Fruit fly (Drosophila melanogaster) whole organism, embryonic: ENCODE data around the gene CG42784.
A peak's percentile ranks its signal among the peaks of the same experiment; 100 is the strongest.

ENCODE experiments used
- CG10209 ChIP-seq: fragments of 200-800 bp; sonication (Bioruptor generic); optimal IDR thresholded peaks from 3 replicates; lab custom pipeline; 2017; ENCODE audit warnings: missing biosample characterization, mild to moderate bottlenecking, missing genetic modification characterization, missing genetic modification reagents
- CG1024 ChIP-seq: fragments of 200-800 bp; sonication (Bioruptor generic); IDR thresholded peaks from 2 replicates; pipeline ENCODE4 v1.3.6; 2022; ENCODE audit warnings: missing biosample characterization, missing genetic modification characterization
- CG10267 ChIP-seq: fragments of 200-800 bp; sonication (Bioruptor generic); optimal IDR thresholded peaks from 2 replicates; lab custom pipeline; 2018; ENCODE audit warnings: missing biosample characterization, mild to moderate bottlenecking, missing genetic modification characterization, moderate library complexity
- CG10366 ChIP-seq: fragments of 200-800 bp; sonication (Bioruptor generic); IDR thresholded peaks from 2 replicates; pipeline ENCODE4 v1.3.6; 2022; ENCODE audit warnings: missing biosample characterization, missing genetic modification characterization
- CG10543 ChIP-seq: fragments of 200-800 bp; sonication (Bioruptor generic); optimal IDR thresholded peaks from 3 replicates; lab custom pipeline; 2017; ENCODE audit warnings: missing biosample characterization, mild to moderate bottlenecking, missing genetic modification characterization, moderate library complexity
- CG11560 ChIP-seq: fragments of 200-800 bp; sonication (Bioruptor generic); IDR thresholded peaks from 3 replicates; pipeline ENCODE4 v1.3.6; 2022; ENCODE audit warnings: missing biosample characterization, missing genetic modification characterization
- CG12236 ChIP-seq: fragments of 200-800 bp; sonication (Bioruptor generic); optimal IDR thresholded peaks from 2 replicates; lab custom pipeline; 2016; ENCODE audit warnings: missing biosample characterization, missing genetic modification characterization
- CG12744 ChIP-seq: fragments of 200-800 bp; sonication (Bioruptor generic); optimal IDR thresholded peaks from 2 replicates; lab custom pipeline; 2016; ENCODE audit warnings: missing biosample characterization, missing genetic modification characterization
- CG15073 ChIP-seq: fragments of 200-800 bp; sonication (Bioruptor generic); optimal IDR thresholded peaks from 2 replicates; lab custom pipeline; 2016; ENCODE audit warnings: missing biosample characterization, missing genetic modification characterization
- CG15479 ChIP-seq: fragments of 200-800 bp; sonication (Bioruptor generic); optimal IDR thresholded peaks from 3 replicates; lab custom pipeline; 2019; ENCODE audit warnings: missing biosample characterization, mild to moderate bottlenecking, missing genetic modification characterization, moderate library complexity
- CG17802 ChIP-seq: fragments of 200-800 bp; sonication (Bioruptor generic); optimal IDR thresholded peaks from 2 replicates; lab custom pipeline; 2018; ENCODE audit warnings: missing biosample characterization, mild to moderate bottlenecking, missing genetic modification characterization, moderate library complexity
- CG31224 ChIP-seq: fragments of 200-800 bp; sonication (Bioruptor generic); IDR thresholded peaks from 2 replicates; pipeline ENCODE4 v1.3.6; 2022; ENCODE audit warnings: missing biosample characterization, missing genetic modification characterization
- CG4820 ChIP-seq: fragments of 200-800 bp; sonication (Bioruptor generic); optimal IDR thresholded peaks from 3 replicates; lab custom pipeline; 2016; ENCODE audit warnings: missing biosample characterization, missing genetic modification characterization
- CG6683 ChIP-seq: fragments of 200-800 bp; sonication (Bioruptor generic); optimal IDR thresholded peaks from 2 replicates; lab custom pipeline; 2017; ENCODE audit warnings: missing biosample characterization, mild to moderate bottlenecking, missing genetic modification characterization, missing genetic modification reagents
- CG7963 ChIP-seq: fragments of 200-800 bp; sonication (Bioruptor generic); IDR thresholded peaks from 3 replicates; pipeline ENCODE4 v1.3.6; 2022; ENCODE audit warnings: missing biosample characterization, missing genetic modification characterization; ENCODE audit not compliant: partially characterized antibody
- CG8089 ChIP-seq: fragments of 200-800 bp; sonication (Bioruptor generic); optimal IDR thresholded peaks from 3 replicates; lab custom pipeline; 2016; ENCODE audit warnings: missing biosample characterization, missing genetic modification characterization
- CTCF ChIP-seq: fragments of 200-800 bp; sonication (Bioruptor generic); optimal IDR thresholded peaks from 2 replicates; lab custom pipeline; 2017; ENCODE audit warnings: missing biosample characterization, mild to moderate bottlenecking, missing genetic modification characterization, moderate library complexity
- E2f2 ChIP-seq: fragments of 200-800 bp; sonication (Bioruptor generic); IDR thresholded peaks from 2 replicates; pipeline ENCODE4 v1.3.6; 2022; ENCODE audit warnings: missing biosample characterization, missing genetic modification characterization
- Eip74EF ChIP-seq, 2 experiments: fragments of 200-800 bp in 1 of 2; fragments of >200 bp in 1 of 2; sonication (Bioruptor generic) in 1 of 2; optimal IDR thresholded peaks; 2 replicates each; lab custom pipeline; 2017 to 2019; ENCODE audit warnings: missing biosample characterization in 2 of 2, missing genetic modification characterization in 2 of 2, mild to moderate bottlenecking in 1 of 2, moderate library complexity in 1 of 2
- Fer1 ChIP-seq: fragments of 200-800 bp; sonication (Bioruptor generic); optimal IDR thresholded peaks from 2 replicates; lab custom pipeline; 2017; ENCODE audit warnings: missing biosample characterization, mild to moderate bottlenecking, missing genetic modification characterization
- H2.0 ChIP-seq: fragments of 200-800 bp; sonication (Bioruptor generic); IDR thresholded peaks from 2 replicates; pipeline ENCODE4 v1.3.6; 2022; ENCODE audit warnings: missing biosample characterization, missing genetic modification characterization
- HLH54F ChIP-seq: fragments of 200-800 bp; sonication (Bioruptor generic); optimal IDR thresholded peaks from 3 replicates; lab custom pipeline; 2016; ENCODE audit warnings: missing biosample characterization, missing genetic modification characterization
- Hand ChIP-seq: fragments of 200-800 bp; sonication (Bioruptor generic); optimal IDR thresholded peaks from 2 replicates; lab custom pipeline; 2017; ENCODE audit warnings: mild to moderate bottlenecking, missing biosample characterization, missing genetic modification reagents, missing genetic modification characterization
- Hey ChIP-seq: fragments of 200-800 bp; sonication (Bioruptor generic); optimal IDR thresholded peaks from 3 replicates; lab custom pipeline; 2018; ENCODE audit warnings: missing biosample characterization, mild to moderate bottlenecking, missing genetic modification characterization
- HmgD ChIP-seq: fragments of 200-800 bp; sonication (Bioruptor generic); optimal IDR thresholded peaks from 3 replicates; lab custom pipeline; 2016; ENCODE audit warnings: missing biosample characterization, missing genetic modification characterization
- Hr78 ChIP-seq, 2 experiments: fragments of 200-800 bp in 1 of 2; fragments of >200 bp in 1 of 2; sonication (Bioruptor generic) in 1 of 2; optimal IDR thresholded peaks; 2 replicates each; lab custom pipeline; 2017 to 2019; ENCODE audit warnings: missing biosample characterization in 2 of 2, missing genetic modification characterization in 2 of 2, mild to moderate bottlenecking in 1 of 2, moderate library complexity in 1 of 2
- NK7.1 ChIP-seq: fragments of 200-800 bp; sonication (Bioruptor generic); optimal IDR thresholded peaks from 3 replicates; lab custom pipeline; 2016; ENCODE audit warnings: missing biosample characterization, missing genetic modification characterization
- Rx ChIP-seq: fragments of 200-800 bp; sonication (Bioruptor generic); IDR thresholded peaks from 2 replicates; pipeline ENCODE4 v1.3.6; 2022; ENCODE audit warnings: missing biosample characterization, missing genetic modification characterization
- Sox100B ChIP-seq: fragments of 200-800 bp; sonication (Bioruptor generic); optimal IDR thresholded peaks from 3 replicates; lab custom pipeline; 2018; ENCODE audit warnings: missing biosample characterization, mild to moderate bottlenecking, missing genetic modification characterization
- Sox102F ChIP-seq: fragments of 200-800 bp; sonication (Bioruptor generic); optimal IDR thresholded peaks from 2 replicates; lab custom pipeline; 2018; ENCODE audit warnings: missing biosample characterization, mild to moderate bottlenecking, missing genetic modification characterization, moderate library complexity
- Ssrp ChIP-seq: fragments of 200-800 bp; sonication (Bioruptor generic); optimal IDR thresholded peaks from 2 replicates; lab custom pipeline; 2018; ENCODE audit warnings: missing biosample characterization, mild to moderate bottlenecking, missing genetic modification characterization, moderate library complexity
- Taf1 ChIP-seq: fragments of 200-800 bp; sonication (Bioruptor generic); IDR thresholded peaks from 2 replicates; pipeline ENCODE4 v1.3.6; 2022; ENCODE audit warnings: missing biosample characterization, missing genetic modification characterization
- Vsx1 ChIP-seq: fragments of 200-800 bp; sonication (Bioruptor generic); optimal IDR thresholded peaks from 2 replicates; lab custom pipeline; 2017; ENCODE audit warnings: missing biosample characterization, mild to moderate bottlenecking, missing genetic modification characterization, missing genetic modification reagents
- YL-1 ChIP-seq: fragments of 200-800 bp; sonication (Bioruptor generic); optimal IDR thresholded peaks from 3 replicates; lab custom pipeline; 2017; ENCODE audit warnings: missing biosample characterization, mild to moderate bottlenecking, missing genetic modification characterization
- crp ChIP-seq, 2 experiments: fragments of 200-800 bp; sonication (Bioruptor generic); optimal IDR thresholded peaks; 2 replicates in 1 of 2; 3 replicates in 1 of 2; lab custom pipeline; 2017; ENCODE audit warnings: missing biosample characterization in 2 of 2, missing genetic modification characterization in 2 of 2, mild to moderate bottlenecking in 1 of 2, moderate library complexity in 1 of 2
- emc ChIP-seq: fragments of 200-800 bp; sonication (Bioruptor generic); optimal IDR thresholded peaks from 2 replicates; lab custom pipeline; 2016; ENCODE audit warnings: missing biosample characterization, missing genetic modification characterization
- fd96Cb ChIP-seq: fragments of 200-800 bp; sonication (Bioruptor generic); optimal IDR thresholded peaks from 2 replicates; lab custom pipeline; 2018; ENCODE audit warnings: missing biosample characterization, mild to moderate bottlenecking, missing genetic modification characterization, moderate library complexity
- gcm ChIP-seq: fragments of 200-800 bp; sonication (Bioruptor generic); optimal IDR thresholded peaks from 2 replicates; lab custom pipeline; 2019; ENCODE audit warnings: missing biosample characterization, mild to moderate bottlenecking, missing genetic modification characterization, moderate library complexity
- h ChIP-seq: fragments of >200 bp; optimal IDR thresholded peaks from 2 replicates; lab custom pipeline; 2017
- her ChIP-seq: fragments of 200-800 bp; sonication (Bioruptor generic); optimal IDR thresholded peaks from 2 replicates; lab custom pipeline; 2016; ENCODE audit warnings: missing biosample characterization, missing genetic modification characterization
- hkb ChIP-seq, 2 experiments: fragments of 200-800 bp in 1 of 2; fragments of >200 bp in 1 of 2; sonication (Bioruptor generic) in 1 of 2; IDR thresholded peaks in 1 of 2; optimal IDR thresholded peaks in 1 of 2; 2 replicates each; pipeline versions ENCODE4 v1.3.6 to Lab custom; 2017 to 2022; ENCODE audit warnings: missing biosample characterization in 1 of 2, missing genetic modification characterization in 1 of 2
- odd ChIP-seq: fragments of 200-800 bp; sonication (Bioruptor generic); optimal IDR thresholded peaks from 2 replicates; lab custom pipeline; 2017; ENCODE audit warnings: missing biosample characterization, mild to moderate bottlenecking, missing genetic modification characterization
- otp ChIP-seq: fragments of 200-800 bp; sonication (Bioruptor generic); IDR thresholded peaks from 3 replicates; pipeline ENCODE4, ENCODE4 v1.3.6; 2022; ENCODE audit warnings: missing biosample characterization, missing genetic modification characterization
- pan ChIP-seq, 4 experiments: fragments of >200 bp in 3 of 4; fragments of 200-800 bp in 1 of 4; sonication (Bioruptor generic) in 1 of 4; optimal IDR thresholded peaks in 3 of 4; IDR thresholded peaks in 1 of 4; 2 replicates each; pipeline versions ENCODE4 v1.3.6 to Lab custom; 2017 to 2022; ENCODE audit warnings: missing biosample characterization in 2 of 4, missing genetic modification characterization in 2 of 4, mixed read lengths in 1 of 4
- tna ChIP-seq: fragments of 200-800 bp; sonication (Bioruptor generic); IDR thresholded peaks from 2 replicates; pipeline ENCODE4 v1.3.6; 2022; ENCODE audit warnings: missing biosample characterization, missing genetic modification characterization; ENCODE audit not compliant: partially characterized antibody
- trem ChIP-seq: fragments of 200-800 bp; optimal IDR thresholded peaks from 3 replicates; lab custom pipeline; 2019; ENCODE audit warnings: missing biosample characterization, mild to moderate bottlenecking, missing genetic modification characterization, moderate library complexity
- unpg ChIP-seq: fragments of 200-800 bp; sonication (Bioruptor generic); optimal IDR thresholded peaks from 3 replicates; lab custom pipeline; 2018; ENCODE audit warnings: missing biosample characterization, mild to moderate bottlenecking, missing genetic modification characterization, moderate library complexity
- zf30C ChIP-seq: fragments of 200-800 bp; sonication (Bioruptor generic); optimal IDR thresholded peaks from 3 replicates; lab custom pipeline; 2018; ENCODE audit warnings: missing biosample characterization, mild to moderate bottlenecking, missing genetic modification characterization

The CG42784 gene

DNA sequence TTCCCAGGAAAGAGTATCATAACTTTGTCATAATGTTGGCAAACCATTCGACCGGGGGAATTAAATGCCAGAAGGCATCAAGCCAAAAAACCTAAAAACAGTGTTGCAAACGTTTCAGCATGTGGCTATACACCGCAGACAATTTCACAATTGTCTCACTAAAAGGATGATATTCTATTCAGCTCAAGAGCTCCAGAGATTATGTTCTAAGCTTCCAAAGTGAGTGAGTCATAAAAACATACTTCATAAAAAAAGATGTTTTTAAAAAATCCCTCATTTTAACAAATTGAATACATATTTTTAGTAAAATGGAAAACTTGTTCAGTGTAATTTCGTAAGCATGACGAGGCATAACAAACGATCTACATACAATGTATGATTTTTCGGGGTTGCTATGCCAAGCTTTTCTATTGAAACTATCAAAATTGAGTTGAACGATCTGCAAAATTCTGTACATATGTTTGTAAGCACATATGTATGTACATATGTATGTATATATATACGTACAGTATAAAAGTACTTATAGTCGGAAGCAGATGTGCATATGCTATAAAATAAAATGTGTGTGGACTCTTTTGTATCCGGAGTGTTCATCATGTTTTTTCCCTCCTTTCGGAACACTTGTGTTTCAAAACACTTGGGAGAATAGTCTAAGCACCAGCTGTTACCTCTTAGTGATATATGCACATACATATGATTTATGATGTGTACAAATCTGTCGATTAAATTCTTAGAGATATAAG, 99.9 kb downstream of the CG42784 start (continued):
- no peak for TF ChIP-seq crp (GFP tag; optimal IDR thresholded peaks at IDR 0.05; lab: Kevin White, UChicago)
- TF ChIP-seq CG12744 (GFP tag; lab: Kevin White, UChicago): peak; percentile 70
- TF ChIP-seq CG10267 (tag; lab: Kevin White, UChicago): peak; percentile 69
- TF ChIP-seq zf30C (GFP tag; lab: Kevin White, UChicago): peak; percentile 11
- no peak for TF ChIP-seq Hand (GFP tag; lab: Kevin White, UChicago)
- TF ChIP-seq her (GFP tag; lab: Kevin White, UChicago): peak; percentile 47
- peak; percentile 77 for TF ChIP-seq CG31224 (GFP tag; lab: Robert Waterston, UW)
- TF ChIP-seq Fer1 (GFP tag; lab: Kevin White, UChicago): peak; percentile 62
- TF ChIP-seq fd96Cb (tag; lab: Kevin White, UChicago): peak; percentile 69
- peak; percentile 80 for TF ChIP-seq CG10366 (GFP tag; lab: Robert Waterston, UW)
- TF ChIP-seq Rx: peak; percentile 83
- TF ChIP-seq CG4820 (GFP tag; lab: Kevin White, UChicago): peak; percentile 81
- peak; percentile 55 for TF ChIP-seq Ssrp (tag; lab: Kevin White, UChicago)
- TF ChIP-seq otp (GFP tag; lab: Robert Waterston, UW): peak; percentile 61; the same call in 1 of the 3 replicates
- TF ChIP-seq CG1024 (GFP tag; lab: Robert Waterston, UW): no peak; the same call in 1 of the 2 replicates
- peak; percentile 14 for TF ChIP-seq Vsx1 (GFP tag; lab: Kevin White, UChicago)
- TF ChIP-seq trem (tag; lab: Kevin White, UChicago): peak; percentile 49
- peak; percentile 47 for TF ChIP-seq Sox100B
- TF ChIP-seq CG15073 (GFP tag; lab: Kevin White, UChicago): no peak
- TF ChIP-seq HLH54F (GFP tag; lab: Kevin White, UChicago): peak; percentile 43
- no peak for TF ChIP-seq CTCF (GFP tag; lab: Kevin White, UChicago)
- TF ChIP-seq YL-1 (GFP tag; lab: Kevin White, UChicago): no peak
- TF ChIP-seq h (lab: Kevin White, UChicago): no peak
- TF ChIP-seq CG7963 (GFP tag; lab: Robert Waterston, UW): no peak
- no peak for TF ChIP-seq CG10543 (GFP tag; lab: Kevin White, UChicago)
- TF ChIP-seq HmgD (GFP tag; lab: Kevin White, UChicago): no peak
- peak; percentile 87 for TF ChIP-seq emc (GFP tag; lab: Kevin White, UChicago)
- TF ChIP-seq hkb (optimal IDR thresholded peaks at IDR 0.05; lab: Kevin White, UChicago): no peak
- peak; percentile 88 for TF ChIP-seq hkb (GFP tag; IDR thresholded peaks at IDR 0.05; lab: Robert Waterston, UW)
- peak in 1 of 2 experiments; percentile 70 for TF ChIP-seq Eip74EF (GFP tag; optimal IDR thresholded peaks at IDR 0.05; lab: Kevin White, UChicago)
- TF ChIP-seq unpg (GFP tag; lab: Kevin White, UChicago): peak; percentile 87
- no peak for TF ChIP-seq E2f2 (GFP tag; lab: Robert Waterston, UW)
- no peak for TF ChIP-seq Hey (tag; lab: Kevin White, UChicago)
- TF ChIP-seq CG6683: no peak
- TF ChIP-seq CG15479 (GFP tag; lab: Kevin White, UChicago): no peak
- TF ChIP-seq CG8089 (GFP tag; lab: Kevin White, UChicago): peak; percentile 44
- TF ChIP-seq tna: no peak
- TF ChIP-seq CG10209 (GFP tag; lab: Kevin White, UChicago): peak; percentile 3
- peak; percentile 23; the same call in 1 of the 2 replicates for TF ChIP-seq Taf1 (GFP tag; lab: Robert Waterston, UW)
- TF ChIP-seq gcm (GFP tag; lab: Kevin White, UChicago): peak; percentile 7
- TF ChIP-seq H2.0 (GFP tag; lab: Robert Waterston, UW): peak; percentile 67
- TF ChIP-seq odd (GFP tag; lab: Kevin White, UChicago): no peak
- TF ChIP-seq pan (optimal IDR thresholded peaks at IDR 0.05; lab: Kevin White, UChicago): no peak
- TF ChIP-seq pan (GFP tag; optimal IDR thresholded peaks at IDR 0.05 in 1 of 2, IDR thresholded peaks at IDR 0.05 in 1 of 2): peak in 1 of 2 experiments; percentile 86
- no peak for TF ChIP-seq Hr78 (GFP tag; optimal IDR thresholded peaks at IDR 0.05; lab: Kevin White, UChicago)
- TF ChIP-seq CG17802: peak; percentile 66
- no peak for TF ChIP-seq CG11560 (tag; lab: Robert Waterston, UW)
- TF ChIP-seq Sox102F (GFP tag; lab: Kevin White, UChicago): peak; percentile 73
- peak; percentile 72 for TF ChIP-seq NK7.1 (GFP tag; lab: Kevin White, UChicago)
- peak; percentile 28 for TF ChIP-seq CG12236 (GFP tag; lab: Kevin White, UChicago)
